Worm (Caenorhabditis elegans) whole organism, L4 larva: ENCODE results near the gene ZK899.5.

Experiments used
- D1046.2 ChIP-seq: fragments of 200-800 bp; sonication (Bioruptor generic); IDR thresholded peaks from 2 replicates; pipeline ENCODE4 v1.3.6; 2022; ENCODE audit warnings: missing genetic modification characterization, missing compliant biosample characterization
- F26F4.8 ChIP-seq: fragments of 200-800 bp; sonication (Bioruptor generic); conservative IDR thresholded peaks from 2 replicates; pipeline ENCODE4 v1.3.6; 2022; ENCODE audit warnings: missing genetic modification characterization, missing compliant biosample characterization
- Y48G9A.11 ChIP-seq: fragments of 200-800 bp; sonication (Bioruptor generic); IDR thresholded peaks from 2 replicates; pipeline ENCODE4 v1.3.6; 2022; ENCODE audit warnings: missing genetic modification reagents, missing genetic modification characterization, missing compliant biosample characterization
- Y5F2A.4 ChIP-seq: fragments of 200-800 bp; sonication (Bioruptor generic); optimal IDR thresholded peaks from 2 replicates; lab custom pipeline; 2018; ENCODE audit warnings: mild to moderate bottlenecking, missing genetic modification characterization, missing compliant biosample characterization
- Y75B8A.6 ChIP-seq: fragments of 200-800 bp; sonication (Bioruptor generic); IDR thresholded peaks from 2 replicates; pipeline ENCODE4 v1.3.6; 2022; ENCODE audit warnings: missing genetic modification reagents, missing genetic modification characterization, missing compliant biosample characterization
- ZK337.2 ChIP-seq: fragments of 200-800 bp; sonication (Bioruptor generic); IDR thresholded peaks from 2 replicates; pipeline ENCODE4 v1.3.6; 2022; ENCODE audit warnings: missing genetic modification reagents, missing genetic modification characterization, missing compliant biosample characterization
- aha-1 ChIP-seq: fragments of 150-350 bp; peaks from one replicate; lab custom pipeline; 2014; ENCODE audit warnings: missing biosample characterization, missing genetic modification characterization
- attf-4 ChIP-seq: sonication (generic microtip); optimal IDR thresholded peaks from 3 replicates; lab custom pipeline; 2017; ENCODE audit warnings: missing biosample characterization, missing genetic modification characterization
- ceh-32 ChIP-seq: sonication (generic microtip); optimal IDR thresholded peaks from 2 replicates; lab custom pipeline; 2016; ENCODE audit warnings: mild to moderate bottlenecking, missing genetic modification characterization, missing compliant biosample characterization; ENCODE audit not compliant: poor library complexity
- ceh-62 ChIP-seq: sonication (generic microtip); optimal IDR thresholded peaks from 2 replicates; lab custom pipeline; 2017; ENCODE audit warnings: missing biosample characterization, missing genetic modification characterization
- ceh-82 ChIP-seq: sonication (generic microtip); optimal IDR thresholded peaks from 2 replicates; lab custom pipeline; 2017; ENCODE audit warnings: missing biosample characterization, missing genetic modification characterization
- ces-1 ChIP-seq: fragments of 150-350 bp; sonication (generic microtip); optimal IDR thresholded peaks from 4 replicates; lab custom pipeline; 2014; ENCODE audit warnings: missing biosample characterization, missing genetic modification reagents, missing genetic modification characterization
- daf-12 ChIP-seq: fragments of 150-350 bp; optimal IDR thresholded peaks from 2 replicates; lab custom pipeline; 2014; ENCODE audit warnings: missing biosample characterization, missing genetic modification reagents, missing genetic modification characterization
- daf-19 ChIP-seq: fragments of 200-800 bp; sonication (Bioruptor generic); conservative IDR thresholded peaks from 2 replicates; pipeline ENCODE4 v1.3.6; 2022; ENCODE audit warnings: missing genetic modification characterization, missing compliant biosample characterization
- egl-27 ChIP-seq: sonication (generic microtip); optimal IDR thresholded peaks from 3 replicates; lab custom pipeline; 2017; ENCODE audit warnings: missing biosample characterization, missing genetic modification reagents, missing genetic modification characterization
- egl-43 ChIP-seq: fragments of 200-800 bp; sonication (Bioruptor generic); IDR thresholded peaks from 2 replicates; pipeline ENCODE4 v1.3.6; 2022; ENCODE audit warnings: missing genetic modification reagents, missing genetic modification characterization, missing compliant biosample characterization
- fkh-10 ChIP-seq: fragments of 150-350 bp; optimal IDR thresholded peaks from 2 replicates; lab custom pipeline; 2014; ENCODE audit warnings: missing biosample characterization, missing genetic modification reagents, missing genetic modification characterization
- fos-1 ChIP-seq: fragments of 150-350 bp; optimal IDR thresholded peaks from 2 replicates; lab custom pipeline; 2014; ENCODE audit warnings: missing biosample characterization, missing genetic modification characterization
- hif-1 ChIP-seq, 2 experiments: sonication (generic microtip); optimal IDR thresholded peaks; 2 replicates each; lab custom pipeline; 2016 to 2017; ENCODE audit warnings: missing compliant biosample characterization in 2 of 2, missing genetic modification characterization in 2 of 2, missing genetic modification reagents in 2 of 2, missing genotype in 2 of 2, mild to moderate bottlenecking in 1 of 2
- hlh-11 ChIP-seq: fragments of 200-800 bp; sonication (Bioruptor generic); optimal IDR thresholded peaks from 2 replicates; lab custom pipeline; 2018; ENCODE audit warnings: mild to moderate bottlenecking, missing genetic modification characterization, missing compliant biosample characterization
- hmg-1.1 ChIP-seq: fragments of 200-800 bp; sonication (Bioruptor generic); IDR thresholded peaks from 2 replicates; pipeline ENCODE4 v1.3.6; 2022; ENCODE audit warnings: missing genetic modification reagents, missing genetic modification characterization, missing compliant biosample characterization
- lin-1 ChIP-seq: fragments of 200-800 bp; sonication (Bioruptor generic); IDR thresholded peaks from 2 replicates; pipeline ENCODE4 v1.3.6; 2022; ENCODE audit warnings: missing genetic modification reagents, missing genetic modification characterization, missing compliant biosample characterization
- lin-29 ChIP-seq: fragments of 200-800 bp; sonication (Bioruptor generic); IDR thresholded peaks from 2 replicates; pipeline ENCODE4 v1.3.6; 2022; ENCODE audit warnings: missing genetic modification reagents, missing genetic modification characterization, missing compliant biosample characterization
- lin-39 ChIP-seq: fragments of 150-350 bp; optimal IDR thresholded peaks from 2 replicates; lab custom pipeline; 2014; ENCODE audit warnings: missing biosample characterization, missing genetic modification reagents, missing genetic modification characterization
- lir-3 ChIP-seq: sonication (generic microtip); optimal IDR thresholded peaks from 2 replicates; lab custom pipeline; 2016; ENCODE audit warnings: mild to moderate bottlenecking, missing genetic modification characterization, missing compliant biosample characterization
- mdl-1 ChIP-seq, 2 experiments: fragments of 150-350 bp in 1 of 2; sonication (generic microtip) in 1 of 2; optimal IDR thresholded peaks; 2 replicates each; lab custom pipeline; 2014 to 2017; ENCODE audit warnings: missing biosample characterization in 2 of 2, missing genetic modification characterization in 2 of 2
- mep-1 ChIP-seq: fragments of 150-350 bp; sonication (generic microtip); optimal IDR thresholded peaks from 3 replicates; lab custom pipeline; 2014; ENCODE audit warnings: missing biosample characterization, missing genetic modification characterization
- mes-2 ChIP-seq: sonication (generic microtip); optimal IDR thresholded peaks from 2 replicates; lab custom pipeline; 2016; ENCODE audit warnings: missing genotype, mild to moderate bottlenecking, missing genetic modification characterization, missing compliant biosample characterization; ENCODE audit not compliant: poor library complexity, severe bottlenecking
- nhr-10 ChIP-seq: fragments of 150-350 bp; optimal IDR thresholded peaks from 2 replicates; lab custom pipeline; 2014; ENCODE audit warnings: missing biosample characterization, missing genetic modification characterization
- nhr-11 ChIP-seq: fragments of 150-350 bp; optimal IDR thresholded peaks from 2 replicates; lab custom pipeline; 2014; ENCODE audit warnings: missing biosample characterization, missing genetic modification characterization
- nhr-111 ChIP-seq: fragments of 200-800 bp; sonication (Bioruptor generic); optimal IDR thresholded peaks from 2 replicates; lab custom pipeline; 2018; ENCODE audit warnings: mild to moderate bottlenecking, missing genetic modification characterization, missing compliant biosample characterization
- nhr-237 ChIP-seq: sonication (generic microtip); optimal IDR thresholded peaks from 2 replicates; lab custom pipeline; 2017; ENCODE audit warnings: missing biosample characterization, missing genetic modification characterization
- nhr-25 ChIP-seq: sonication (generic microtip); optimal IDR thresholded peaks from 2 replicates; lab custom pipeline; 2017; ENCODE audit warnings: missing genetic modification characterization, mild to moderate bottlenecking, missing compliant biosample characterization, antibody characterized with exemption, moderate library complexity, borderline replicate concordance; ENCODE audit not compliant: insufficient read depth
- nhr-76 ChIP-seq: fragments of 150-350 bp; optimal IDR thresholded peaks from 2 replicates; lab custom pipeline; 2014; ENCODE audit warnings: missing biosample characterization, missing genetic modification characterization
- nhr-77 ChIP-seq: fragments of 150-350 bp; optimal IDR thresholded peaks from 2 replicates; lab custom pipeline; 2014; ENCODE audit warnings: missing biosample characterization, missing genetic modification characterization
- pha-4 ChIP-seq, 2 experiments: fragments of 150-350 bp in 1 of 2; fragments of 200-800 bp in 1 of 2; sonication (Bioruptor generic) in 1 of 2; IDR thresholded peaks in 1 of 2; optimal IDR thresholded peaks in 1 of 2; 2 replicates each; pipeline versions ENCODE4 v1.3.6 to Lab custom; 2014 to 2022; ENCODE audit warnings: missing genetic modification characterization in 2 of 2, missing genetic modification reagents in 2 of 2, missing biosample characterization in 1 of 2, missing compliant biosample characterization in 1 of 2
- rbr-2 ChIP-seq: sonication (generic microtip); optimal IDR thresholded peaks from 2 replicates; lab custom pipeline; 2016; ENCODE audit warnings: missing genotype, missing genetic modification characterization, missing compliant biosample characterization
- saeg-2 ChIP-seq: fragments of 200-800 bp; sonication (Bioruptor generic); IDR thresholded peaks from 2 replicates; pipeline ENCODE4 v1.3.6; 2022; ENCODE audit warnings: missing genetic modification reagents, missing genetic modification characterization, missing compliant biosample characterization
- sdz-12 ChIP-seq: fragments of 200-800 bp; sonication (Bioruptor generic); optimal IDR thresholded peaks from 2 replicates; lab custom pipeline; 2018; ENCODE audit warnings: mild to moderate bottlenecking, missing genetic modification characterization, missing compliant biosample characterization
- set-16 ChIP-seq: fragments of 200-800 bp; sonication (Bioruptor generic); IDR thresholded peaks from 2 replicates; pipeline ENCODE4 v1.3.6; 2022; ENCODE audit warnings: missing genetic modification reagents, missing genetic modification characterization, missing compliant biosample characterization
- skn-1 ChIP-seq: fragments of 150-350 bp; optimal IDR thresholded peaks from 2 replicates; lab custom pipeline; 2014; ENCODE audit warnings: missing biosample characterization, missing genetic modification characterization
- spr-1 ChIP-seq: sonication (generic microtip); optimal IDR thresholded peaks from 2 replicates; lab custom pipeline; 2016; ENCODE audit warnings: mild to moderate bottlenecking, missing genetic modification characterization, missing compliant biosample characterization
- unc-130 ChIP-seq: sonication (generic microtip); optimal IDR thresholded peaks from 2 replicates; lab custom pipeline; 2016; ENCODE audit warnings: missing genetic modification reagents, missing genetic modification characterization, missing compliant biosample characterization
- vab-7 ChIP-seq: fragments of 200-800 bp; sonication (Bioruptor generic); IDR thresholded peaks from 2 replicates; pipeline ENCODE4 v1.3.6; 2022; ENCODE audit warnings: missing genetic modification reagents, missing genetic modification characterization, missing compliant biosample characterization
- zfp-3 ChIP-seq: fragments of 200-800 bp; sonication (Bioruptor generic); conservative IDR thresholded peaks from 2 replicates; pipeline ENCODE4 v1.3.6; 2022; ENCODE audit warnings: missing genetic modification reagents, missing genetic modification characterization, missing compliant biosample characterization
- zip-2 ChIP-seq: fragments of 150-350 bp; optimal IDR thresholded peaks from 2 replicates; lab custom pipeline; 2014; ENCODE audit warnings: missing biosample characterization, missing genetic modification characterization
- ztf-11 ChIP-seq: fragments of 150-350 bp; optimal IDR thresholded peaks from 2 replicates; lab custom pipeline; 2014; ENCODE audit warnings: missing biosample characterization, missing genetic modification characterization

Gene ZK899.5

ce11 chrX:9476752-9477151 is 16.0 kb upstream of the ZK899.5 start:
- no peak for TF ChIP-seq unc-130
- no peak for TF ChIP-seq egl-27
- peak; percentile 92 for TF ChIP-seq aha-1
- TF ChIP-seq nhr-76 (tag; lab: Kevin White, UChicago) = no peak
- no peak for TF ChIP-seq ztf-11 (tag; lab: Kevin White, UChicago)
- no peak for TF ChIP-seq nhr-77 (tag; lab: Kevin White, UChicago)
- TF ChIP-seq sdz-12 (GFP tag; lab: Kevin White, UChicago) = no peak

- TF ChIP-seq daf-12 (no peak), lin-1 (GFP tag; lab: Robert Waterston, UW) (no peak), ceh-32 (tag; lab: Kevin White, UChicago) (no peak), nhr-25 (no peak)
These were observed 11.4 kb upstream of the ZK899.5 start, which contains the start of gene gap-2 for ce11 chrX:9472170-9472569. Gene gap-2 (plus strand): TSS chrX:9472470.

- TF ChIP-seq mdl-1 (tag; optimal IDR thresholded peaks at IDR 0.05; lab: Kevin White, UChicago) (peak in 1 of 2 experiments; percentile 59), ceh-82 (tag; lab: Kevin White, UChicago) (no peak), lin-39 (no peak), Y48G9A.11 (GFP tag; lab: Robert Waterston, UW) (peak; percentile 66), spr-1 (tag; lab: Kevin White, UChicago) (peak; percentile 81), mes-2 (tag; lab: Kevin White, UChicago) (peak; percentile 78), hif-1 (tag; optimal IDR thresholded peaks at IDR 0.05; lab: Kevin White, UChicago) (peak in 1 of 2 experiments; percentile 40), nhr-111 (GFP tag; lab: Kevin White, UChicago) (peak; percentile 17), ces-1 (GFP tag; lab: Kevin White, UChicago) (peak; percentile 51), nhr-10 (tag; lab: Kevin White, UChicago) (no peak), attf-4 (no peak), saeg-2 (GFP tag; lab: Robert Waterston, UW) (no peak), aha-1 (peak; percentile 98), vab-7 (GFP tag; lab: Robert Waterston, UW) (peak; percentile 92), lin-1 (GFP tag; lab: Robert Waterston, UW) (peak; percentile 79), set-16 (GFP tag; lab: Robert Waterston, UW) (no peak), nhr-76 (tag; lab: Kevin White, UChicago) (no peak), egl-43 (GFP tag; lab: Robert Waterston, UW) (peak; percentile 96), F26F4.8 (GFP tag; lab: Robert Waterston, UW) (peak; percentile 91), hlh-11 (tag; lab: Kevin White, UChicago) (peak; percentile 59), zfp-3 (GFP tag; lab: Robert Waterston, UW) (0 out of 2 replicates have a peak, but pooled peaks have one; percentile 12), lin-29 (peak; percentile 61; the same call in 1 of the 2 replicates), nhr-77 (tag; lab: Kevin White, UChicago) (peak; percentile 35), zip-2 (peak; percentile 79), rbr-2 (tag; lab: Kevin White, UChicago) (peak; percentile 86), Y75B8A.6 (GFP tag; lab: Robert Waterston, UW) (0 out of 2 replicates have a peak, but pooled peaks have one; percentile 14), Y5F2A.4 (GFP tag; lab: Kevin White, UChicago) (peak; percentile 87), lir-3 (peak; percentile 79), ceh-32 (tag; lab: Kevin White, UChicago) (peak; percentile 52), mep-1 (tag; lab: Kevin White, UChicago) (peak; percentile 84), ZK337.2 (GFP tag; lab: Robert Waterston, UW) (peak; percentile 67), ceh-62 (tag; lab: Kevin White, UChicago) (no peak), fos-1 (tag; lab: Kevin White, UChicago) (no peak), D1046.2 (GFP tag; lab: Robert Waterston, UW) (0 out of 2 replicates have a peak, but pooled peaks have one; percentile 60), nhr-237 (tag; lab: Kevin White, UChicago) (no peak), daf-19 (GFP tag; lab: Robert Waterston, UW) (peak; percentile 63; the same call in 1 of the 2 replicates), skn-1 (no peak), fkh-10 (peak; percentile 35), nhr-11 (tag; lab: Kevin White, UChicago) (peak; percentile 31), hmg-1.1 (GFP tag; lab: Robert Waterston, UW) (peak; percentile 96), pha-4 (GFP tag; IDR thresholded peaks at IDR 0.05; lab: Robert Waterston, UW) (peak; percentile 86), pha-4 (tag; optimal IDR thresholded peaks at IDR 0.05; lab: Kevin White, UChicago) (no peak)
These were observed 6.8 kb upstream of the ZK899.5 start for ce11 chrX:9467573-9467972.
